Fruit fly (Drosophila melanogaster): ENCODE measurements around the gene CG4660.

- TF ChIP-seq fd96Ca (GFP tag; IDR thresholded peaks at IDR 0.05): no peak
- TF ChIP-seq Snoo (tag; optimal IDR thresholded peaks at IDR 0.05): peak; percentile 45
- peak; percentile 80 for TF ChIP-seq Ets98B (GFP tag; IDR thresholded peaks at IDR 0.05)
- peak; percentile 72 for TF ChIP-seq CG8159 (tag; optimal IDR thresholded peaks at IDR 0.05)
- peak; percentile 60 for TF ChIP-seq Pif1B (GFP tag; optimal IDR thresholded peaks at IDR 0.05)
- TF ChIP-seq CG9948 (tag; optimal IDR thresholded peaks at IDR 0.05): peak; percentile 63
- TF ChIP-seq CG34367 (tag; optimal IDR thresholded peaks at IDR 0.05): peak; percentile 48
Measured at dm6 chrX:6077043-6077547, 4.1 kb downstream of the CG4660 start.

Measured in whole organism, pupa.